Worm (Caenorhabditis elegans): Measurements from ENCODE around the gene T01C3.2.

DNA sequence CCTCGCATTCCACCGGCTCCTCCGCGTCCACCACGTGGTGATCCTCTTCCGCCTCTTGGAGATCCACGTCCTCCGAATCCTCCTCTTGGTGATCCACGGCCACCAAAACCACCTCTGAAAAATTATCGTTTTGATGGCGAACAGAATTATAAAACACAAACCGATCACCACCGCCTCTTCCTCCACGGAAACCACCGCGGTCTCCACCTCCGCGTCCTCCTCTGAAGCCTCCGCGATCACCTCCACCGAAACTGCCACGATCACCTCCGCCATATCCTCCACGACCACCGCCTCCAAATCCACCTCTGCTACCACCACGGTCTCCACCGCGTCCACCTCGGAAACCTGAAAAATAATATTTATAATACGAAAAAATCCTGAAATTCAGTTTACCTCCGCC lies 10.6 kb downstream of the T01C3.2 start:
- TF ChIP-seq sea-1 (GFP tag; conservative IDR thresholded peaks at IDR 0.05) (no peak), flt-1 (GFP tag; IDR thresholded peaks at IDR 0.05) (no peak), F13C5.2 (tag; optimal IDR thresholded peaks at IDR 0.05) (no peak), ama-1 (optimal IDR thresholded peaks at IDR 0.05) (no peak), pes-1 (GFP tag; IDR thresholded peaks at IDR 0.05) (no peak), hmg-4 (GFP tag; optimal IDR thresholded peaks at IDR 0.05) (no peak), tbx-11 (GFP tag; IDR thresholded peaks at IDR 0.05) (no peak), tbx-37 (GFP tag; conservative IDR thresholded peaks at IDR 0.05) (no peak)
